Worm (Caenorhabditis elegans) whole organism, mixed stage, embryonic: ENCODE data around the gene C25D7.5.

Source experiments
- ceh-43 ChIP-seq: fragments of 200-800 bp; sonication (Bioruptor generic); optimal IDR thresholded peaks from 2 replicates; lab custom pipeline; 2018; ENCODE audit warnings: mild to moderate bottlenecking, missing genetic modification characterization, moderate library complexity, missing compliant biosample characterization
- drap-1 ChIP-seq: fragments of 200-800 bp; sonication (Bioruptor generic); optimal IDR thresholded peaks from 3 replicates; lab custom pipeline; 2018; ENCODE audit warnings: mild to moderate bottlenecking, missing genetic modification characterization, missing compliant biosample characterization
- lsy-2 ChIP-seq: fragments of 150-350 bp; optimal IDR thresholded peaks from 2 replicates; lab custom pipeline; 2014; ENCODE audit warnings: missing biosample characterization, missing genetic modification characterization
- snpc-4 ChIP-seq: fragments of 150-350 bp; optimal IDR thresholded peaks from 2 replicates; lab custom pipeline; 2014; ENCODE audit warnings: missing biosample characterization, missing genetic modification characterization
- sptf-1 ChIP-seq: sonication (generic microtip); optimal IDR thresholded peaks from 2 replicates; lab custom pipeline; 2017; ENCODE audit warnings: mild to moderate bottlenecking, missing genetic modification characterization, moderate library complexity, missing compliant biosample characterization
- unc-39 ChIP-seq: fragments of 150-350 bp; optimal IDR thresholded peaks from 2 replicates; lab custom pipeline; 2014; ENCODE audit warnings: missing biosample characterization, missing genetic modification characterization
- unc-62 ChIP-seq: fragments of 150-350 bp; optimal IDR thresholded peaks from 2 replicates; lab custom pipeline; 2014; ENCODE audit warnings: missing biosample characterization, missing genetic modification reagents, missing genetic modification characterization
- zip-8 ChIP-seq: fragments of 150-350 bp; optimal IDR thresholded peaks from 2 replicates; lab custom pipeline; 2014; ENCODE audit warnings: missing biosample characterization, missing genetic modification characterization

- TF ChIP-seq snpc-4: no peak
- TF ChIP-seq drap-1 (GFP tag; lab: Kevin White, UChicago): no peak
- TF ChIP-seq lsy-2: no peak
- no peak for TF ChIP-seq zip-8 (tag; lab: Kevin White, UChicago)
- TF ChIP-seq unc-62 (GFP tag; lab: Kevin White, UChicago): no peak
- TF ChIP-seq unc-39 (tag; lab: Kevin White, UChicago): no peak
- no peak for TF ChIP-seq ceh-43
- TF ChIP-seq sptf-1 (tag; lab: Kevin White, UChicago): no peak
These were observed 36.7 kb upstream of the C25D7.5 start for ce11 chrV:15015799-15016198.
